Fruit fly (Drosophila melanogaster) whole organism, embryonic: ENCODE data around the gene SCaMC.

Experiments
- Aef1 ChIP-seq: fragments of 200-800 bp; sonication (Bioruptor generic); IDR thresholded peaks from 3 replicates; pipeline ENCODE4 v1.3.6; 2022; ENCODE audit warnings: missing biosample characterization, missing genetic modification characterization
- BEAF-32 ChIP-seq: fragments of 200-800 bp; sonication (Bioruptor generic); optimal IDR thresholded peaks from 3 replicates; lab custom pipeline; 2017; ENCODE audit warnings: missing biosample characterization, missing genetic modification characterization, mild to moderate bottlenecking, moderate library complexity, missing genetic modification reagents
- Bdp1 ChIP-seq: fragments of 200-800 bp; sonication (Bioruptor generic); optimal IDR thresholded peaks from 3 replicates; lab custom pipeline; 2016; ENCODE audit warnings: missing biosample characterization, missing genetic modification characterization
- CG10267 ChIP-seq: fragments of 200-800 bp; sonication (Bioruptor generic); optimal IDR thresholded peaks from 2 replicates; lab custom pipeline; 2018; ENCODE audit warnings: missing biosample characterization, mild to moderate bottlenecking, missing genetic modification characterization, moderate library complexity
- CG10462 ChIP-seq: fragments of 200-800 bp; sonication (Bioruptor generic); optimal IDR thresholded peaks from 2 replicates; lab custom pipeline; 2016; ENCODE audit warnings: missing biosample characterization, missing genetic modification characterization
- CG10543 ChIP-seq: fragments of 200-800 bp; sonication (Bioruptor generic); optimal IDR thresholded peaks from 3 replicates; lab custom pipeline; 2017; ENCODE audit warnings: missing biosample characterization, mild to moderate bottlenecking, missing genetic modification characterization, moderate library complexity
- CG10565 ChIP-seq: fragments of 200-800 bp; sonication (Bioruptor generic); optimal IDR thresholded peaks from 3 replicates; lab custom pipeline; 2016; ENCODE audit warnings: missing biosample characterization, mild to moderate bottlenecking, missing genetic modification characterization
- CG11398 ChIP-seq: fragments of 200-800 bp; sonication (Bioruptor generic); optimal IDR thresholded peaks from 2 replicates; lab custom pipeline; 2016; ENCODE audit warnings: missing biosample characterization, missing genetic modification characterization
- CG12769 ChIP-seq: fragments of 200-800 bp; sonication (Bioruptor generic); optimal IDR thresholded peaks from 2 replicates; lab custom pipeline; 2019; ENCODE audit warnings: missing biosample characterization, mild to moderate bottlenecking, missing genetic modification characterization, moderate library complexity
- CG13287 ChIP-seq: fragments of 200-800 bp; sonication (Bioruptor generic); IDR thresholded peaks from 2 replicates; pipeline ENCODE4 v1.3.6; 2022; ENCODE audit warnings: missing biosample characterization, missing genetic modification characterization; ENCODE audit not compliant: partially characterized antibody
- CG13296 ChIP-seq: fragments of 200-800 bp; sonication (Bioruptor generic); optimal IDR thresholded peaks from 3 replicates; lab custom pipeline; 2018; ENCODE audit warnings: missing biosample characterization, mild to moderate bottlenecking, missing genetic modification characterization
- CG14014 ChIP-seq: fragments of 200-800 bp; sonication (Bioruptor generic); IDR thresholded peaks from 2 replicates; pipeline ENCODE4 v1.3.6; 2022; ENCODE audit warnings: missing biosample characterization, missing genetic modification characterization
- CG2116 ChIP-seq: fragments of 200-800 bp; sonication (Bioruptor generic); optimal IDR thresholded peaks from 3 replicates; lab custom pipeline; 2018; ENCODE audit warnings: missing biosample characterization, mild to moderate bottlenecking, missing genetic modification characterization
- CG2120 ChIP-seq: fragments of 200-800 bp; sonication (Bioruptor generic); optimal IDR thresholded peaks from 3 replicates; lab custom pipeline; 2016; ENCODE audit warnings: missing biosample characterization, missing genetic modification characterization
- CG31365 ChIP-seq: fragments of 200-800 bp; sonication (Bioruptor generic); optimal IDR thresholded peaks from 2 replicates; lab custom pipeline; 2018; ENCODE audit warnings: missing biosample characterization, mild to moderate bottlenecking, missing genetic modification characterization
- CG4730 ChIP-seq: fragments of 200-800 bp; sonication (Bioruptor generic); IDR thresholded peaks from 2 replicates; pipeline ENCODE4 v1.3.6; 2022; ENCODE audit warnings: missing biosample characterization, missing genetic modification characterization
- CG5245 ChIP-seq: fragments of 200-800 bp; sonication (Bioruptor generic); optimal IDR thresholded peaks from 3 replicates; lab custom pipeline; 2016; ENCODE audit warnings: missing biosample characterization, missing genetic modification characterization
- CG8924 ChIP-seq: fragments of 200-800 bp; optimal IDR thresholded peaks from 3 replicates; lab custom pipeline; 2019; ENCODE audit warnings: missing biosample characterization, mild to moderate bottlenecking, missing genetic modification characterization, moderate library complexity
- Dad ChIP-seq: fragments of 200-800 bp; sonication (Bioruptor generic); optimal IDR thresholded peaks from 3 replicates; lab custom pipeline; 2016; ENCODE audit warnings: missing biosample characterization, missing genetic modification characterization
- E2f2 ChIP-seq: fragments of 200-800 bp; sonication (Bioruptor generic); IDR thresholded peaks from 2 replicates; pipeline ENCODE4 v1.3.6; 2022; ENCODE audit warnings: missing biosample characterization, missing genetic modification characterization
- ERR ChIP-seq: fragments of 200-800 bp; sonication (Bioruptor generic); optimal IDR thresholded peaks from 2 replicates; lab custom pipeline; 2016; ENCODE audit warnings: missing biosample characterization, missing genetic modification characterization
- Ets65A ChIP-seq: fragments of 200-800 bp; sonication (Bioruptor generic); peaks from one replicate; lab custom pipeline; 2016; ENCODE audit warnings: missing biosample characterization, missing genetic modification characterization
- Ets97D ChIP-seq: fragments of 200-800 bp; sonication (Bioruptor generic); optimal IDR thresholded peaks from 3 replicates; lab custom pipeline; 2016; ENCODE audit warnings: missing biosample characterization, missing genetic modification characterization
- Hmx ChIP-seq: fragments of 200-800 bp; sonication (Bioruptor generic); optimal IDR thresholded peaks from 2 replicates; lab custom pipeline; 2016; ENCODE audit warnings: missing biosample characterization, missing genetic modification characterization
- Hr51 ChIP-seq, 2 experiments: fragments of 200-800 bp; sonication (Bioruptor generic); optimal IDR thresholded peaks; 2 replicates in 1 of 2; 3 replicates in 1 of 2; lab custom pipeline; 2016 to 2018; ENCODE audit warnings: missing biosample characterization in 2 of 2, missing genetic modification characterization in 2 of 2, mild to moderate bottlenecking in 1 of 2, moderate library complexity in 1 of 2
- Myb ChIP-seq: fragments of 200-800 bp; sonication (Bioruptor generic); optimal IDR thresholded peaks from 2 replicates; lab custom pipeline; 2016; ENCODE audit warnings: missing biosample characterization, missing genetic modification characterization
- Nf-YA ChIP-seq: fragments of 200-800 bp; sonication (Bioruptor generic); IDR thresholded peaks from 2 replicates; pipeline ENCODE4 v1.3.6; 2022; ENCODE audit warnings: missing biosample characterization, missing genetic modification characterization
- Ptx1 ChIP-seq: fragments of 200-800 bp; sonication (Bioruptor generic); IDR thresholded peaks from 2 replicates; pipeline ENCODE4 v1.3.6; 2022; ENCODE audit warnings: missing biosample characterization, missing genetic modification characterization
- Ravus ChIP-seq: fragments of 200-800 bp; sonication (Bioruptor generic); IDR thresholded peaks from 2 replicates; pipeline ENCODE4 v1.3.6; 2022; ENCODE audit warnings: missing biosample characterization, missing genetic modification characterization
- Rfx ChIP-seq: fragments of 200-800 bp; sonication (Bioruptor generic); IDR thresholded peaks from 2 replicates; pipeline ENCODE4 v1.3.6; 2022; ENCODE audit warnings: missing biosample characterization, missing genetic modification characterization
- Sox102F ChIP-seq: fragments of 200-800 bp; sonication (Bioruptor generic); optimal IDR thresholded peaks from 2 replicates; lab custom pipeline; 2018; ENCODE audit warnings: missing biosample characterization, mild to moderate bottlenecking, missing genetic modification characterization, moderate library complexity
- TFAM ChIP-seq: fragments of 200-800 bp; sonication (Bioruptor generic); optimal IDR thresholded peaks from 2 replicates; lab custom pipeline; 2017; ENCODE audit warnings: missing biosample characterization, missing genetic modification characterization, inconsistent platforms
- Tbp ChIP-seq: fragments of >200 bp; optimal IDR thresholded peaks from 2 replicates; lab custom pipeline; 2018; ENCODE audit warnings: missing biosample characterization, missing genetic modification characterization
- abd-A ChIP-seq: fragments of 200-800 bp; sonication (Bioruptor generic); optimal IDR thresholded peaks from 3 replicates; lab custom pipeline; 2019; ENCODE audit warnings: missing biosample characterization, mild to moderate bottlenecking, missing genetic modification characterization, moderate library complexity
- bbx ChIP-seq: fragments of 200-800 bp; sonication (Bioruptor generic); IDR thresholded peaks from 2 replicates; pipeline ENCODE4 v1.3.6; 2022; ENCODE audit warnings: missing biosample characterization, missing genetic modification characterization; ENCODE audit not compliant: partially characterized antibody
- cas ChIP-seq: fragments of 200-800 bp; sonication (Bioruptor generic); IDR thresholded peaks from 2 replicates; pipeline ENCODE4 v1.3.6; 2022; ENCODE audit warnings: missing biosample characterization, missing genetic modification characterization
- cg ChIP-seq: fragments of 200-800 bp; sonication (Bioruptor generic); optimal IDR thresholded peaks from 3 replicates; lab custom pipeline; 2019; ENCODE audit warnings: missing biosample characterization, mild to moderate bottlenecking, missing genetic modification characterization, moderate library complexity
- chif ChIP-seq, 2 experiments: fragments of 200-800 bp; sonication (Bioruptor generic); optimal IDR thresholded peaks; 3 replicates each; lab custom pipeline; 2016; ENCODE audit warnings: missing biosample characterization in 2 of 2, missing genetic modification characterization in 2 of 2
- da ChIP-seq: fragments of 200-800 bp; sonication (Bioruptor generic); optimal IDR thresholded peaks from 2 replicates; lab custom pipeline; 2016; ENCODE audit warnings: missing biosample characterization, missing genetic modification characterization
- danr ChIP-seq: fragments of 200-800 bp; sonication (Bioruptor generic); IDR thresholded peaks from 2 replicates; pipeline ENCODE4 v1.3.6; 2022; ENCODE audit warnings: missing biosample characterization, missing genetic modification characterization
- ftz-f1 ChIP-seq: fragments of 200-800 bp; sonication (Bioruptor generic); optimal IDR thresholded peaks from 2 replicates; lab custom pipeline; 2016; ENCODE audit warnings: missing biosample characterization, missing genetic modification characterization
- fu2 ChIP-seq: fragments of 200-800 bp; sonication (Bioruptor generic); optimal IDR thresholded peaks from 2 replicates; lab custom pipeline; 2016; ENCODE audit warnings: missing biosample characterization, missing genetic modification characterization
- jumu ChIP-seq: fragments of 200-800 bp; sonication (Bioruptor generic); optimal IDR thresholded peaks from 3 replicates; lab custom pipeline; 2016; ENCODE audit warnings: missing biosample characterization, missing genetic modification characterization
- kni ChIP-seq: fragments of 200-800 bp; sonication (Bioruptor generic); optimal IDR thresholded peaks from 3 replicates; lab custom pipeline; 2017; ENCODE audit warnings: mild to moderate bottlenecking, missing biosample characterization, missing genetic modification reagents, missing genetic modification characterization
- lmd ChIP-seq: fragments of 200-800 bp; sonication (Bioruptor generic); IDR thresholded peaks from 2 replicates; pipeline ENCODE4 v1.3.6; 2022; ENCODE audit warnings: missing biosample characterization, missing genetic modification characterization
- mam ChIP-seq: fragments of 200-800 bp; sonication (Bioruptor generic); optimal IDR thresholded peaks from 3 replicates; lab custom pipeline; 2016; ENCODE audit warnings: missing biosample characterization, missing genetic modification characterization
- pita ChIP-seq: fragments of 200-800 bp; sonication (Bioruptor generic); optimal IDR thresholded peaks from 2 replicates; lab custom pipeline; 2017; ENCODE audit warnings: missing biosample characterization, mild to moderate bottlenecking, missing genetic modification characterization
- ro ChIP-seq: fragments of 200-800 bp; sonication (Bioruptor generic); IDR thresholded peaks from 2 replicates; pipeline ENCODE4 v1.3.6; 2022; ENCODE audit warnings: missing biosample characterization, missing genetic modification characterization
- run ChIP-seq: fragments of 200-800 bp; sonication (Bioruptor generic); optimal IDR thresholded peaks from 3 replicates; lab custom pipeline; 2018; ENCODE audit warnings: missing biosample characterization, mild to moderate bottlenecking, missing genetic modification characterization
- scrt ChIP-seq: fragments of 200-800 bp; sonication (Bioruptor generic); optimal IDR thresholded peaks from 2 replicates; lab custom pipeline; 2018; ENCODE audit warnings: missing biosample characterization, mild to moderate bottlenecking, missing genetic modification characterization, moderate library complexity
- slou ChIP-seq: fragments of 200-800 bp; sonication (Bioruptor generic); optimal IDR thresholded peaks from 3 replicates; lab custom pipeline; 2016; ENCODE audit warnings: missing biosample characterization, missing genetic modification characterization
- sob ChIP-seq: fragments of 200-800 bp; sonication (Bioruptor generic); IDR thresholded peaks from 2 replicates; pipeline ENCODE4 v1.3.6; 2022; ENCODE audit warnings: missing biosample characterization, missing genetic modification characterization
- wor ChIP-seq: fragments of 200-800 bp; sonication (Bioruptor generic); IDR thresholded peaks from 2 replicates; pipeline ENCODE4 v1.3.6; 2022; ENCODE audit warnings: missing biosample characterization, missing genetic modification characterization

The SCaMC gene

dm6 chr3L:12399171-12399570, 15.5 kb downstream of the SCaMC start, which contains the start of gene CG32104 (continued):
- no peak for TF ChIP-seq cg (GFP tag; lab: Kevin White, UChicago)
- TF ChIP-seq lmd (GFP tag; lab: Robert Waterston, UW) = no peak
- TF ChIP-seq CG14014 (GFP tag; lab: Robert Waterston, UW) = no peak
- TF ChIP-seq CG4730 (GFP tag; lab: Robert Waterston, UW) = no peak
- no peak for TF ChIP-seq Myb (GFP tag; lab: Kevin White, UChicago)
- TF ChIP-seq slou (GFP tag; lab: Kevin White, UChicago) = no peak
- TF ChIP-seq Tbp (GFP tag; lab: Kevin White, UChicago) = no peak
- no peak for TF ChIP-seq CG8924 (tag; lab: Kevin White, UChicago)
- TF ChIP-seq Nf-YA (GFP tag; lab: Robert Waterston, UW) = no peak
- TF ChIP-seq da (GFP tag; lab: Kevin White, UChicago) = no peak
- TF ChIP-seq CG2116 (GFP tag; lab: Kevin White, UChicago) = peak; percentile 35
- no peak for TF ChIP-seq jumu (GFP tag; lab: Kevin White, UChicago)
- TF ChIP-seq CG10543 (GFP tag; lab: Kevin White, UChicago) = no peak
- TF ChIP-seq Ets97D (GFP tag; lab: Kevin White, UChicago) = peak; percentile 21
- TF ChIP-seq pita (GFP tag; lab: Kevin White, UChicago) = no peak
- TF ChIP-seq fu2 (GFP tag; lab: Kevin White, UChicago) = no peak
- no peak for TF ChIP-seq CG11398 (GFP tag; lab: Kevin White, UChicago)
- no peak for TF ChIP-seq CG10565 (GFP tag; lab: Kevin White, UChicago)
- TF ChIP-seq E2f2 = peak; percentile 87
- no peak for TF ChIP-seq wor (GFP tag; lab: Robert Waterston, UW)
- no peak for TF ChIP-seq CG2120 (GFP tag; lab: Kevin White, UChicago)
- TF ChIP-seq CG10462 (GFP tag; lab: Kevin White, UChicago) = no peak
- TF ChIP-seq Hr51 (GFP tag; optimal IDR thresholded peaks at IDR 0.05; lab: Kevin White, UChicago) = no peak
- peak; percentile 21; the same call in 1 of the 2 replicates for TF ChIP-seq CG13287
- TF ChIP-seq CG12769 (tag; lab: Kevin White, UChicago) = no peak
- TF ChIP-seq ftz-f1 (GFP tag; lab: Kevin White, UChicago) = no peak
- TF ChIP-seq Aef1 (GFP tag; lab: Robert Waterston, UW) = no peak
- no peak for TF ChIP-seq kni (GFP tag; lab: Kevin White, UChicago)
- no peak for TF ChIP-seq CG13296 (GFP tag; lab: Kevin White, UChicago)
- no peak for TF ChIP-seq run
- TF ChIP-seq mam (GFP tag; lab: Kevin White, UChicago) = no peak
- TF ChIP-seq Ravus (GFP tag; lab: Robert Waterston, UW) = no peak
- TF ChIP-seq Bdp1 (GFP tag; lab: Kevin White, UChicago) = no peak
- no peak for TF ChIP-seq Sox102F (GFP tag; lab: Kevin White, UChicago)
- peak; percentile 6 for TF ChIP-seq BEAF-32 (GFP tag; lab: Kevin White, UChicago)
- no peak for TF ChIP-seq TFAM
- TF ChIP-seq CG31365 (tag; lab: Kevin White, UChicago) = no peak
- no peak for TF ChIP-seq sob (GFP tag; lab: Robert Waterston, UW)
- no peak for TF ChIP-seq Ptx1
- TF ChIP-seq abd-A (tag; lab: Kevin White, UChicago) = no peak
- TF ChIP-seq danr = no peak
- TF ChIP-seq chif (GFP tag; optimal IDR thresholded peaks at IDR 0.05; lab: Kevin White, UChicago) = no peak
- no peak for TF ChIP-seq Dad (GFP tag; lab: Kevin White, UChicago)
- TF ChIP-seq Rfx (GFP tag; lab: Robert Waterston, UW) = no peak
- no peak for TF ChIP-seq cas (GFP tag; lab: Robert Waterston, UW)
- no peak for TF ChIP-seq scrt
- TF ChIP-seq CG5245 = no peak
- 0 out of 2 replicates have a peak, but pooled peaks have one; percentile 7 for TF ChIP-seq bbx (GFP tag; lab: Robert Waterston, UW)
- TF ChIP-seq ERR = no peak
- TF ChIP-seq Hmx (GFP tag; lab: Kevin White, UChicago) = no peak
- peak; percentile 36 for TF ChIP-seq CG10267 (tag; lab: Kevin White, UChicago)
- no peak for TF ChIP-seq ro (GFP tag; lab: Robert Waterston, UW)
- no peak for TF ChIP-seq Ets65A
